Fruit fly (Drosophila melanogaster) whole organism, embryonic: ENCODE results near the gene CG11085.

Experiments used
- Asciz ChIP-seq: fragments of 200-800 bp; sonication (Bioruptor generic); optimal IDR thresholded peaks from 2 replicates; lab custom pipeline; 2017; ENCODE audit warnings: missing biosample characterization, mild to moderate bottlenecking, missing genetic modification characterization, missing genetic modification reagents
- Awh ChIP-seq: fragments of 200-800 bp; sonication (Bioruptor generic); IDR thresholded peaks from 2 replicates; pipeline ENCODE4, ENCODE4 v1.3.6; 2022; ENCODE audit warnings: missing biosample characterization, missing genetic modification characterization
- Bteb2 ChIP-seq: fragments of 200-800 bp; sonication (Bioruptor generic); optimal IDR thresholded peaks from 2 replicates; lab custom pipeline; 2016; ENCODE audit warnings: missing biosample characterization, missing genetic modification characterization
- CG10543 ChIP-seq: fragments of 200-800 bp; sonication (Bioruptor generic); optimal IDR thresholded peaks from 3 replicates; lab custom pipeline; 2017; ENCODE audit warnings: missing biosample characterization, mild to moderate bottlenecking, missing genetic modification characterization, moderate library complexity
- CG11085 ChIP-seq: fragments of 200-800 bp; sonication (Bioruptor generic); IDR thresholded peaks from 2 replicates; pipeline ENCODE4 v1.3.6; 2022; ENCODE audit warnings: missing biosample characterization, missing genetic modification characterization
- CG11696 ChIP-seq: fragments of 200-800 bp; sonication (Bioruptor generic); IDR thresholded peaks from 2 replicates; pipeline ENCODE4 v1.3.6; 2022; ENCODE audit warnings: missing biosample characterization, missing genetic modification characterization
- CG12219 ChIP-seq: fragments of 200-800 bp; sonication (Bioruptor generic); optimal IDR thresholded peaks from 3 replicates; lab custom pipeline; 2018; ENCODE audit warnings: missing biosample characterization, mild to moderate bottlenecking, missing genetic modification characterization
- CG12236 ChIP-seq: fragments of 200-800 bp; sonication (Bioruptor generic); optimal IDR thresholded peaks from 2 replicates; lab custom pipeline; 2016; ENCODE audit warnings: missing biosample characterization, missing genetic modification characterization
- CG12769 ChIP-seq: fragments of 200-800 bp; sonication (Bioruptor generic); optimal IDR thresholded peaks from 2 replicates; lab custom pipeline; 2019; ENCODE audit warnings: missing biosample characterization, mild to moderate bottlenecking, missing genetic modification characterization, moderate library complexity
- CG13123 ChIP-seq: fragments of 200-800 bp; sonication (Bioruptor generic); optimal IDR thresholded peaks from 2 replicates; lab custom pipeline; 2016; ENCODE audit warnings: missing biosample characterization, missing genetic modification characterization
- CG13424 ChIP-seq: fragments of 200-800 bp; sonication (Bioruptor generic); optimal IDR thresholded peaks from 2 replicates; lab custom pipeline; 2019; ENCODE audit warnings: missing biosample characterization, mild to moderate bottlenecking, missing genetic modification characterization, moderate library complexity
- CG15073 ChIP-seq: fragments of 200-800 bp; sonication (Bioruptor generic); optimal IDR thresholded peaks from 2 replicates; lab custom pipeline; 2016; ENCODE audit warnings: missing biosample characterization, missing genetic modification characterization
- CG17385 ChIP-seq: fragments of 200-800 bp; sonication (Bioruptor generic); optimal IDR thresholded peaks from 3 replicates; lab custom pipeline; 2018; ENCODE audit warnings: missing biosample characterization, mild to moderate bottlenecking, missing genetic modification characterization
- CG17912 ChIP-seq: fragments of 200-800 bp; sonication (Bioruptor generic); optimal IDR thresholded peaks from 2 replicates; lab custom pipeline; 2018; ENCODE audit warnings: missing biosample characterization, mild to moderate bottlenecking, missing genetic modification characterization
- CG1792 ChIP-seq: fragments of 200-800 bp; sonication (Bioruptor generic); optimal IDR thresholded peaks from 2 replicates; lab custom pipeline; 2016; ENCODE audit warnings: missing biosample characterization, missing genetic modification characterization
- CG18262 ChIP-seq: fragments of 200-800 bp; optimal IDR thresholded peaks from 3 replicates; lab custom pipeline; 2019; ENCODE audit warnings: missing biosample characterization, mild to moderate bottlenecking, missing genetic modification characterization, moderate library complexity
- CG18599 ChIP-seq: fragments of 200-800 bp; sonication (Bioruptor generic); optimal IDR thresholded peaks from 3 replicates; lab custom pipeline; 2017; ENCODE audit warnings: missing biosample characterization, missing genetic modification characterization, mild to moderate bottlenecking, moderate library complexity, missing genetic modification reagents
- CG33557 ChIP-seq: fragments of 200-800 bp; sonication (Bioruptor generic); optimal IDR thresholded peaks from 2 replicates; lab custom pipeline; 2019; ENCODE audit warnings: missing biosample characterization, mild to moderate bottlenecking, missing genetic modification characterization, moderate library complexity
- CG3847 ChIP-seq: fragments of 200-800 bp; sonication (Bioruptor generic); IDR thresholded peaks from 2 replicates; pipeline ENCODE4 v1.3.6; 2022; ENCODE audit warnings: missing biosample characterization, missing genetic modification characterization
- CG4707 ChIP-seq: fragments of 200-800 bp; sonication (Bioruptor generic); optimal IDR thresholded peaks from 2 replicates; lab custom pipeline; 2018; ENCODE audit warnings: missing biosample characterization, mild to moderate bottlenecking, missing genetic modification characterization, moderate library complexity
- Dp ChIP-seq: fragments of 200-800 bp; sonication (Bioruptor generic); optimal IDR thresholded peaks from 2 replicates; lab custom pipeline; 2018; ENCODE audit warnings: missing biosample characterization, mild to moderate bottlenecking, missing genetic modification characterization, moderate library complexity
- Ets65A ChIP-seq: fragments of 200-800 bp; sonication (Bioruptor generic); peaks from one replicate; lab custom pipeline; 2016; ENCODE audit warnings: missing biosample characterization, missing genetic modification characterization
- Hr39 ChIP-seq: fragments of >200 bp; optimal IDR thresholded peaks from 2 replicates; lab custom pipeline; 2017
- Lpt ChIP-seq: fragments of >200 bp; optimal IDR thresholded peaks from 2 replicates; lab custom pipeline; 2018; ENCODE audit warnings: missing biosample characterization, missing genetic modification characterization
- Nf-YB ChIP-seq: fragments of 200-800 bp; sonication (Bioruptor generic); optimal IDR thresholded peaks from 3 replicates; lab custom pipeline; 2019; ENCODE audit warnings: missing biosample characterization, mild to moderate bottlenecking, missing genetic modification characterization, moderate library complexity
- Oaz ChIP-seq: fragments of 200-800 bp; sonication (Bioruptor generic); IDR thresholded peaks from 2 replicates; pipeline ENCODE4 v1.3.6; 2022; ENCODE audit warnings: missing biosample characterization, missing genetic modification characterization
- Side ChIP-seq: fragments of 200-800 bp; sonication (Bioruptor generic); optimal IDR thresholded peaks from 2 replicates; lab custom pipeline; 2016; ENCODE audit warnings: missing biosample characterization, missing genetic modification characterization
- Sox102F ChIP-seq: fragments of 200-800 bp; sonication (Bioruptor generic); optimal IDR thresholded peaks from 2 replicates; lab custom pipeline; 2018; ENCODE audit warnings: missing biosample characterization, mild to moderate bottlenecking, missing genetic modification characterization, moderate library complexity
- ato ChIP-seq: fragments of 200-800 bp; sonication (Bioruptor generic); IDR thresholded peaks from 2 replicates; pipeline ENCODE4 v1.3.6; 2022; ENCODE audit warnings: missing biosample characterization, missing genetic modification characterization; ENCODE audit not compliant: partially characterized antibody
- cas ChIP-seq: fragments of 200-800 bp; sonication (Bioruptor generic); IDR thresholded peaks from 2 replicates; pipeline ENCODE4 v1.3.6; 2022; ENCODE audit warnings: missing biosample characterization, missing genetic modification characterization
- chif ChIP-seq, 2 experiments: fragments of 200-800 bp; sonication (Bioruptor generic); optimal IDR thresholded peaks; 3 replicates each; lab custom pipeline; 2016; ENCODE audit warnings: missing biosample characterization in 2 of 2, missing genetic modification characterization in 2 of 2
- cwo ChIP-seq: fragments of 200-800 bp; sonication (Bioruptor generic); optimal IDR thresholded peaks from 3 replicates; lab custom pipeline; 2017; ENCODE audit warnings: missing biosample characterization, missing genetic modification characterization, mild to moderate bottlenecking, moderate library complexity, missing genetic modification reagents
- dati ChIP-seq: fragments of 200-800 bp; sonication (Bioruptor generic); IDR thresholded peaks from 2 replicates; pipeline ENCODE4 v1.3.6; 2022; ENCODE audit warnings: missing biosample characterization, missing genetic modification characterization
- ems ChIP-seq: fragments of 200-800 bp; sonication (Bioruptor generic); optimal IDR thresholded peaks from 3 replicates; lab custom pipeline; 2016; ENCODE audit warnings: missing biosample characterization, missing genetic modification characterization
- gcm2 ChIP-seq: fragments of 200-800 bp; sonication (Bioruptor generic); optimal IDR thresholded peaks from 2 replicates; lab custom pipeline; 2016; ENCODE audit warnings: missing biosample characterization, missing genetic modification characterization
- gsb-n ChIP-seq: fragments of 200-800 bp; sonication (Bioruptor generic); optimal IDR thresholded peaks from 3 replicates; lab custom pipeline; 2018; ENCODE audit warnings: missing biosample characterization, mild to moderate bottlenecking, missing genetic modification characterization
- hth ChIP-seq: fragments of >200 bp; optimal IDR thresholded peaks from 2 replicates; lab custom pipeline; 2017; ENCODE audit warnings: inconsistent platforms
- kni ChIP-seq: fragments of 200-800 bp; sonication (Bioruptor generic); optimal IDR thresholded peaks from 3 replicates; lab custom pipeline; 2017; ENCODE audit warnings: mild to moderate bottlenecking, missing biosample characterization, missing genetic modification reagents, missing genetic modification characterization
- org-1 ChIP-seq: fragments of 200-800 bp; sonication (Bioruptor generic); optimal IDR thresholded peaks from 2 replicates; lab custom pipeline; 2017; ENCODE audit warnings: missing biosample characterization, missing genetic modification characterization
- prd ChIP-seq, 3 experiments: fragments of >200 bp in 2 of 3; fragments of 200-800 bp in 1 of 3; sonication (Bioruptor generic) in 1 of 3; optimal IDR thresholded peaks in 2 of 3; IDR thresholded peaks in 1 of 3; 2 replicates in 2 of 3; 3 replicates in 1 of 3; pipeline versions ENCODE4 v1.3.6 to Lab custom; 2017 to 2022; ENCODE audit warnings: missing biosample characterization in 1 of 3, missing genetic modification characterization in 1 of 3
- ranshi ChIP-seq: fragments of 200-800 bp; sonication (Bioruptor generic); IDR thresholded peaks from 2 replicates; pipeline ENCODE4 v1.3.6; 2022; ENCODE audit warnings: missing biosample characterization, missing genetic modification characterization
- run ChIP-seq: fragments of 200-800 bp; sonication (Bioruptor generic); optimal IDR thresholded peaks from 3 replicates; lab custom pipeline; 2018; ENCODE audit warnings: missing biosample characterization, mild to moderate bottlenecking, missing genetic modification characterization
- slou ChIP-seq: fragments of 200-800 bp; sonication (Bioruptor generic); optimal IDR thresholded peaks from 3 replicates; lab custom pipeline; 2016; ENCODE audit warnings: missing biosample characterization, missing genetic modification characterization
- sna ChIP-seq: fragments of 200-800 bp; sonication (Bioruptor generic); IDR thresholded peaks from 2 replicates; pipeline ENCODE4 v1.3.6; 2022; ENCODE audit warnings: missing biosample characterization, missing genetic modification characterization; ENCODE audit not compliant: partially characterized antibody
- stwl ChIP-seq: fragments of 200-800 bp; sonication (Bioruptor generic); optimal IDR thresholded peaks from 3 replicates; lab custom pipeline; 2018; ENCODE audit warnings: missing biosample characterization, mild to moderate bottlenecking, missing genetic modification characterization, moderate library complexity
- tna ChIP-seq: fragments of 200-800 bp; sonication (Bioruptor generic); IDR thresholded peaks from 2 replicates; pipeline ENCODE4 v1.3.6; 2022; ENCODE audit warnings: missing biosample characterization, missing genetic modification characterization; ENCODE audit not compliant: partially characterized antibody
- trem ChIP-seq: fragments of 200-800 bp; optimal IDR thresholded peaks from 3 replicates; lab custom pipeline; 2019; ENCODE audit warnings: missing biosample characterization, mild to moderate bottlenecking, missing genetic modification characterization, moderate library complexity
- unpg ChIP-seq: fragments of 200-800 bp; sonication (Bioruptor generic); optimal IDR thresholded peaks from 3 replicates; lab custom pipeline; 2018; ENCODE audit warnings: missing biosample characterization, mild to moderate bottlenecking, missing genetic modification characterization, moderate library complexity
- wor ChIP-seq: fragments of 200-800 bp; sonication (Bioruptor generic); IDR thresholded peaks from 2 replicates; pipeline ENCODE4 v1.3.6; 2022; ENCODE audit warnings: missing biosample characterization, missing genetic modification characterization
- zf30C ChIP-seq: fragments of 200-800 bp; sonication (Bioruptor generic); optimal IDR thresholded peaks from 3 replicates; lab custom pipeline; 2018; ENCODE audit warnings: missing biosample characterization, mild to moderate bottlenecking, missing genetic modification characterization

Gene CG11085

dm6 chrX:12579506-12579999 is 36.6 kb upstream of the CG11085 start (continued):
- TF ChIP-seq Bteb2 (GFP tag; lab: Kevin White, UChicago) (peak; percentile 95), ranshi (GFP tag; lab: Robert Waterston, UW) (peak; percentile 92), CG3847 (GFP tag; lab: Robert Waterston, UW) (peak; percentile 93), Dp (GFP tag; lab: Kevin White, UChicago) (peak; percentile 0), kni (GFP tag; lab: Kevin White, UChicago) (no peak), CG12219 (GFP tag; lab: Kevin White, UChicago) (peak; percentile 93), ems (GFP tag; lab: Kevin White, UChicago) (peak; percentile 96), gcm2 (GFP tag; lab: Kevin White, UChicago) (peak; percentile 95), unpg (peak; percentile 96), CG4707 (GFP tag; lab: Kevin White, UChicago) (peak; percentile 92), Side (GFP tag; lab: Kevin White, UChicago) (peak; percentile 94), Nf-YB (GFP tag; lab: Kevin White, UChicago) (peak; percentile 81), Ets65A (GFP tag; lab: Kevin White, UChicago) (peak; percentile 99), ato (no peak), CG18262 (tag; lab: Kevin White, UChicago) (peak; percentile 95), cwo (peak; percentile 94), gsb-n (tag; lab: Kevin White, UChicago) (peak; percentile 88), trem (tag; lab: Kevin White, UChicago) (peak; percentile 85), tna (GFP tag; lab: Robert Waterston, UW) (no peak), cas (GFP tag; lab: Robert Waterston, UW) (peak; percentile 83), Asciz (peak; percentile 96), CG1792 (peak; percentile 91), run (peak; percentile 94), zf30C (no peak), sna (GFP tag; lab: Robert Waterston, UW) (no peak), CG15073 (GFP tag; lab: Kevin White, UChicago) (peak; percentile 69), slou (GFP tag; lab: Kevin White, UChicago) (peak; percentile 96), Lpt (GFP tag; lab: Kevin White, UChicago) (no peak), CG13424 (tag; lab: Kevin White, UChicago) (peak; percentile 96), Awh (GFP tag; lab: Robert Waterston, UW) (peak; percentile 91), hth (no peak), prd (optimal IDR thresholded peaks at IDR 0.05; lab: Kevin White, UChicago) (no peak), prd (GFP tag; IDR thresholded peaks at IDR 0.05; lab: Robert Waterston, UW) (peak; percentile 93), CG33557 (GFP tag; lab: Kevin White, UChicago) (peak; percentile 62), Oaz (peak; percentile 91), CG18599 (peak; percentile 98), dati (GFP tag; lab: Robert Waterston, UW) (peak; percentile 84), CG13123 (GFP tag; lab: Kevin White, UChicago) (peak; percentile 87), CG12236 (GFP tag; lab: Kevin White, UChicago) (peak; percentile 92), CG11085 (GFP tag; lab: Robert Waterston, UW) (peak; percentile 83), org-1 (GFP tag; lab: Kevin White, UChicago) (peak; percentile 96), CG10543 (GFP tag; lab: Kevin White, UChicago) (peak; percentile 95), CG17385 (GFP tag; lab: Kevin White, UChicago) (peak; percentile 93), wor (GFP tag; lab: Robert Waterston, UW) (peak; percentile 91), Hr39 (lab: Kevin White, UChicago) (no peak), stwl (tag; lab: Kevin White, UChicago) (no peak), CG11696 (GFP tag; lab: Robert Waterston, UW) (peak; percentile 78), CG17912 (peak; percentile 12), CG12769 (tag; lab: Kevin White, UChicago) (peak; percentile 91), chif (GFP tag; optimal IDR thresholded peaks at IDR 0.05; lab: Kevin White, UChicago) (peak; percentile 94 to 95), Sox102F (GFP tag; lab: Kevin White, UChicago) (peak; percentile 98)
